Worm (Caenorhabditis elegans) whole organism, young adult: Measurements from ENCODE around the gene C36C9.12.

Source experiments
- C06A6.2 ChIP-seq: fragments of 200-800 bp; sonication (Bioruptor generic); conservative IDR thresholded peaks from 2 replicates; pipeline ENCODE4 v1.3.6; 2022; ENCODE audit warnings: missing genetic modification characterization, missing compliant biosample characterization
- C17E4.6 ChIP-seq: fragments of 200-800 bp; sonication (Bioruptor generic); IDR thresholded peaks from 2 replicates; pipeline ENCODE4 v1.3.6; 2022; ENCODE audit warnings: missing genetic modification reagents, missing genetic modification characterization, missing compliant biosample characterization
- F22D6.2 ChIP-seq: sonication (generic microtip); optimal IDR thresholded peaks from 2 replicates; lab custom pipeline; 2016; ENCODE audit warnings: mild to moderate bottlenecking, missing genetic modification characterization, missing compliant biosample characterization
- F37B4.10 ChIP-seq: fragments of 200-800 bp; sonication (Bioruptor generic); IDR thresholded peaks from 2 replicates; pipeline ENCODE4 v1.3.6; 2022; ENCODE audit warnings: missing genetic modification characterization, missing compliant biosample characterization
- Y56A3A.18 ChIP-seq: fragments of 200-800 bp; sonication (Bioruptor generic); IDR thresholded peaks from 2 replicates; pipeline ENCODE4 v1.3.6; 2022; ENCODE audit warnings: missing genetic modification reagents, missing genetic modification characterization, missing compliant biosample characterization
- akir-1 ChIP-seq: fragments of 200-800 bp; sonication (Bioruptor generic); optimal IDR thresholded peaks from 2 replicates; lab custom pipeline; 2018; ENCODE audit warnings: mild to moderate bottlenecking, missing genetic modification characterization, moderate library complexity, missing compliant biosample characterization
- athp-1 ChIP-seq: sonication (generic microtip); optimal IDR thresholded peaks from 2 replicates; lab custom pipeline; 2017; ENCODE audit warnings: mild to moderate bottlenecking, missing genetic modification characterization, missing compliant biosample characterization
- bed-2 ChIP-seq: fragments of 200-800 bp; sonication (Bioruptor generic); IDR thresholded peaks from 2 replicates; pipeline ENCODE4 v1.3.6; 2022; ENCODE audit warnings: missing genetic modification reagents, missing genetic modification characterization, missing compliant biosample characterization
- cebp-1 ChIP-seq, 2 experiments: fragments of 200-800 bp in 1 of 2; sonication (Bioruptor generic) in 1 of 2; sonication (generic microtip) in 1 of 2; IDR thresholded peaks in 1 of 2; optimal IDR thresholded peaks in 1 of 2; 2 replicates each; pipeline versions ENCODE4 v1.3.6 to Lab custom; 2017 to 2022; ENCODE audit warnings: missing compliant biosample characterization in 2 of 2, missing genetic modification characterization in 2 of 2, mild to moderate bottlenecking in 1 of 2, missing genetic modification reagents in 1 of 2, moderate library complexity in 1 of 2
- ceh-40 ChIP-seq: fragments of 200-800 bp; sonication (Bioruptor generic); IDR thresholded peaks from 2 replicates; pipeline ENCODE4 v1.3.6; 2022; ENCODE audit warnings: missing genetic modification characterization, missing compliant biosample characterization
- chd-7 ChIP-seq: sonication (generic microtip); optimal IDR thresholded peaks from 2 replicates; lab custom pipeline; 2016; ENCODE audit warnings: mild to moderate bottlenecking, missing genetic modification characterization, moderate library complexity, missing compliant biosample characterization
- egl-44 ChIP-seq: fragments of 200-800 bp; sonication (Bioruptor generic); IDR thresholded peaks from 2 replicates; pipeline ENCODE4 v1.3.6; 2022; ENCODE audit warnings: missing genetic modification reagents, missing genetic modification characterization, missing compliant biosample characterization
- fkh-3 ChIP-seq: sonication (generic microtip); optimal IDR thresholded peaks from 2 replicates; lab custom pipeline; 2016; ENCODE audit warnings: mild to moderate bottlenecking, missing genetic modification characterization, missing compliant biosample characterization
- him-1 ChIP-seq: sonication (generic microtip); optimal IDR thresholded peaks from 2 replicates; lab custom pipeline; 2016; ENCODE audit warnings: missing genotype, missing genetic modification reagents, missing genetic modification characterization, missing compliant biosample characterization
- hlh-26 ChIP-seq: fragments of 200-800 bp; sonication (Bioruptor generic); conservative IDR thresholded peaks from 2 replicates; pipeline ENCODE4 v1.3.6; 2022; ENCODE audit warnings: missing genetic modification reagents, missing genetic modification characterization, missing compliant biosample characterization
- lag-1 ChIP-seq: fragments of 200-800 bp; sonication (Bioruptor generic); IDR thresholded peaks from 2 replicates; pipeline ENCODE4 v1.3.6; 2022; ENCODE audit warnings: missing genetic modification reagents, missing genetic modification characterization, missing compliant biosample characterization
- let-526 ChIP-seq: fragments of 200-800 bp; sonication (Bioruptor generic); IDR thresholded peaks from 2 replicates; pipeline ENCODE4 v1.3.6; 2022; ENCODE audit warnings: missing genetic modification reagents, missing genetic modification characterization, missing compliant biosample characterization
- lir-1 ChIP-seq: fragments of 200-800 bp; sonication (Bioruptor generic); conservative IDR thresholded peaks from 2 replicates; pipeline ENCODE4 v1.3.6; 2022; ENCODE audit warnings: missing genetic modification reagents, missing genetic modification characterization, missing compliant biosample characterization
- madf-8 ChIP-seq: fragments of 200-800 bp; sonication (Bioruptor generic); conservative IDR thresholded peaks from 2 replicates; pipeline ENCODE4 v1.3.6; 2022; ENCODE audit warnings: missing genetic modification reagents, missing genetic modification characterization, missing compliant biosample characterization
- mxl-1 ChIP-seq: sonication (generic microtip); optimal IDR thresholded peaks from 2 replicates; lab custom pipeline; 2016; ENCODE audit warnings: missing genetic modification characterization, missing compliant biosample characterization
- nhr-120 ChIP-seq: fragments of 200-800 bp; sonication (Bioruptor generic); IDR thresholded peaks from 2 replicates; pipeline ENCODE4 v1.3.6; 2022; ENCODE audit warnings: missing genetic modification characterization, missing compliant biosample characterization
- nhr-179 ChIP-seq: sonication (generic microtip); optimal IDR thresholded peaks from 2 replicates; lab custom pipeline; 2016; ENCODE audit warnings: mild to moderate bottlenecking, missing genetic modification characterization, missing compliant biosample characterization
- pbrm-1 ChIP-seq: fragments of 200-800 bp; sonication (Bioruptor generic); IDR thresholded peaks from 2 replicates; pipeline ENCODE4 v1.3.6; 2022; ENCODE audit warnings: missing genetic modification reagents, missing genetic modification characterization, missing compliant biosample characterization
- rec-8 ChIP-seq, 2 experiments: sonication (generic microtip); optimal IDR thresholded peaks; 2 replicates each; lab custom pipeline; 2016; ENCODE audit warnings: mild to moderate bottlenecking in 2 of 2, missing genetic modification characterization in 2 of 2, missing genetic modification reagents in 2 of 2, missing genotype in 2 of 2, missing biosample characterization in 1 of 2, missing compliant biosample characterization in 1 of 2, moderate library complexity in 1 of 2
- repo-1 ChIP-seq: sonication (generic microtip); optimal IDR thresholded peaks from 2 replicates; lab custom pipeline; 2017; ENCODE audit warnings: mild to moderate bottlenecking, missing genetic modification characterization, missing compliant biosample characterization
- snpc-3.4 ChIP-seq: sonication (generic microtip); optimal IDR thresholded peaks from 2 replicates; lab custom pipeline; 2017; ENCODE audit warnings: missing genetic modification characterization, mild to moderate bottlenecking, missing compliant biosample characterization, antibody characterized with exemption, moderate library complexity, missing genotype, missing genetic modification reagents
- snpc-4 ChIP-seq, 5 experiments: fragments of 150-350 bp in 1 of 5; sonication (generic microtip) in 4 of 5; optimal IDR thresholded peaks; 2 replicates each; lab custom pipeline; 2014 to 2018; ENCODE audit warnings: missing genetic modification characterization in 5 of 5, missing biosample characterization in 3 of 5, antibody characterized with exemption in 2 of 5, mild to moderate bottlenecking in 2 of 5, missing compliant biosample characterization in 2 of 5, missing genotype in 2 of 5, moderate library complexity in 2 of 5, missing genetic modification reagents in 1 of 5
- somi-1 ChIP-seq: fragments of 200-800 bp; sonication (Bioruptor generic); optimal IDR thresholded peaks from 2 replicates; lab custom pipeline; 2018; ENCODE audit warnings: mild to moderate bottlenecking, missing genetic modification characterization, missing compliant biosample characterization
- tbp1 ChIP-seq: fragments of 200-800 bp; sonication (Bioruptor generic); optimal IDR thresholded peaks from 2 replicates; lab custom pipeline; 2018; ENCODE audit warnings: mild to moderate bottlenecking, missing genetic modification characterization, missing compliant biosample characterization
- zfh-2 ChIP-seq: fragments of 200-800 bp; sonication (Bioruptor generic); conservative IDR thresholded peaks from 2 replicates; pipeline ENCODE4 v1.3.6; 2022; ENCODE audit warnings: missing genetic modification reagents, missing genetic modification characterization, missing compliant biosample characterization
- zim-3 ChIP-seq: sonication (generic microtip); optimal IDR thresholded peaks from 2 replicates; lab custom pipeline; 2017; ENCODE audit warnings: mild to moderate bottlenecking, missing genetic modification characterization, moderate library complexity, missing compliant biosample characterization
- ztf-28 ChIP-seq: fragments of 200-800 bp; sonication (Bioruptor generic); IDR thresholded peaks from 2 replicates; pipeline ENCODE4 v1.3.6; 2022; ENCODE audit warnings: missing genetic modification reagents, missing genetic modification characterization, missing compliant biosample characterization

C36C9.12 gene

ce11 chrX:1668748-1669147 lies 21.1 kb downstream of the C36C9.12 start, which contains the start of gene R09H3.3:
Gene R09H3.3, minus strand, starts transcription at chrX:1668848.
- TF ChIP-seq madf-8 (no peak), lir-1 (GFP tag; lab: Robert Waterston, UW) (no peak), athp-1 (tag; lab: Kevin White, UChicago) (no peak), somi-1 (GFP tag; lab: Kevin White, UChicago) (no peak), zfh-2 (no peak), C17E4.6 (no peak), nhr-120 (GFP tag; lab: Robert Waterston, UW) (no peak)

- TF ChIP-seq repo-1 (tag; lab: Kevin White, UChicago) (no peak), him-1 (tag; lab: Kevin White, UChicago) (no peak), chd-7 (tag; lab: Kevin White, UChicago) (no peak), Y56A3A.18 (no peak), rec-8 (tag; optimal IDR thresholded peaks at IDR 0.05; lab: Kevin White, UChicago) (no peak)
Measured at ce11 chrX:1667056-1667455, 22.8 kb downstream of the C36C9.12 start.

- no peak for TF ChIP-seq egl-44 (GFP tag; lab: Robert Waterston, UW)
- TF ChIP-seq lag-1: no peak
- TF ChIP-seq him-1 (tag; lab: Kevin White, UChicago): no peak
- no peak for TF ChIP-seq nhr-179 (tag; lab: Kevin White, UChicago)
- TF ChIP-seq pbrm-1 (GFP tag; lab: Robert Waterston, UW): no peak
- TF ChIP-seq snpc-4 (GFP tag; optimal IDR thresholded peaks at IDR 0.05; lab: Kevin White, UChicago): no peak
- TF ChIP-seq snpc-4 (tag; optimal IDR thresholded peaks at IDR 0.05; lab: Kevin White, UChicago): no peak
- no peak for TF ChIP-seq zim-3
- no peak for TF ChIP-seq fkh-3 (tag; lab: Kevin White, UChicago)
- no peak for TF ChIP-seq F22D6.2 (tag; lab: Kevin White, UChicago)
- no peak for TF ChIP-seq hlh-26 (GFP tag; lab: Robert Waterston, UW)
- TF ChIP-seq snpc-3.4 (tag; lab: Kevin White, UChicago): no peak
- TF ChIP-seq ztf-28 (GFP tag; lab: Robert Waterston, UW): no peak
- no peak for TF ChIP-seq cebp-1 (GFP tag; IDR thresholded peaks at IDR 0.05; lab: Robert Waterston, UW)
- no peak for TF ChIP-seq cebp-1 (tag; optimal IDR thresholded peaks at IDR 0.05; lab: Kevin White, UChicago)
- no peak for TF ChIP-seq akir-1 (GFP tag; lab: Kevin White, UChicago)
- no peak for TF ChIP-seq ceh-40 (GFP tag; lab: Robert Waterston, UW)
- no peak for TF ChIP-seq tbp1 (GFP tag; lab: Kevin White, UChicago)
- TF ChIP-seq F37B4.10 (GFP tag; lab: Robert Waterston, UW): no peak
Measured at ce11 chrX:1664925-1665324, 25.0 kb downstream of the C36C9.12 start, which contains the start of gene R09H3.2. Gene R09H3.2, minus strand, starts transcription at chrX:1665025.

- TF ChIP-seq C06A6.2 (GFP tag; lab: Robert Waterston, UW): no peak
- TF ChIP-seq let-526: no peak
- no peak for TF ChIP-seq bed-2 (GFP tag; lab: Robert Waterston, UW)
- TF ChIP-seq mxl-1 (tag; lab: Kevin White, UChicago): no peak
Measured at ce11 chrX:1655207-1655606, 34.7 kb downstream of the C36C9.12 start, which contains the start of gene tbx-32. Gene tbx-32, plus strand, starts transcription at chrX:1655507.
